Worm (Caenorhabditis elegans): ENCODE data around the gene clec-143.
A peak's percentile ranks its signal among the peaks of the same experiment; 100 is the strongest.

- TF ChIP-seq lin-15B (tag; optimal IDR thresholded peaks at IDR 0.05) (no peak), cey-2 (tag; optimal IDR thresholded peaks at IDR 0.05; ENCODE audit: borderline replicate concordance, insufficient read depth) (no peak), dve-1 (tag; optimal IDR thresholded peaks at IDR 0.05; ENCODE audit: insufficient read depth) (peak; percentile 18), ama-1 (optimal IDR thresholded peaks at IDR 0.05) (no peak), hmg-1.1 (GFP tag; IDR thresholded peaks at IDR 0.05) (no peak), sdz-12 (GFP tag; optimal IDR thresholded peaks at IDR 0.05) (no peak), ceh-82 (tag; optimal IDR thresholded peaks at IDR 0.05) (no peak), nhr-237 (tag; optimal IDR thresholded peaks at IDR 0.05) (no peak)
These were observed 20.2 kb upstream of the clec-143 start, which contains the start of gene clec-61 for ce11 chrII:10490329-10490728.
